Fruit fly (Drosophila melanogaster): ENCODE data around the gene tim.

Gene tim

dm6 chr2L:3524729-3525181, 16.8 kb upstream of the tim start, which contains the start of gene CG8852 (continued):
- TF ChIP-seq CG9609 (GFP tag; optimal IDR thresholded peaks at IDR 0.05): no peak
- no peak for TF ChIP-seq cas (GFP tag; IDR thresholded peaks at IDR 0.05)
- TF ChIP-seq ap (GFP tag; IDR thresholded peaks at IDR 0.05): no peak
- no peak for TF ChIP-seq Tbp (GFP tag; optimal IDR thresholded peaks at IDR 0.05)
- TF ChIP-seq Rfx (GFP tag; IDR thresholded peaks at IDR 0.05): peak; percentile 60; the same call in 1 of the 2 replicates
- TF ChIP-seq tin (GFP tag; optimal IDR thresholded peaks at IDR 0.05): no peak
- no peak for TF ChIP-seq ranshi (GFP tag; IDR thresholded peaks at IDR 0.05)
- no peak for TF ChIP-seq Dp (GFP tag; optimal IDR thresholded peaks at IDR 0.05)
- TF ChIP-seq CG9817 (tag; optimal IDR thresholded peaks at IDR 0.05): peak; percentile 8
- peak; percentile 32 for TF ChIP-seq CG8924 (tag; optimal IDR thresholded peaks at IDR 0.05)
- no peak for TF ChIP-seq dimm (GFP tag; IDR thresholded peaks at IDR 0.05)
- TF ChIP-seq wor (GFP tag; IDR thresholded peaks at IDR 0.05): peak; percentile 45
- TF ChIP-seq NfI (GFP tag; optimal IDR thresholded peaks at IDR 0.05): no peak
- no peak for TF ChIP-seq emc (GFP tag; optimal IDR thresholded peaks at IDR 0.05)
- TF ChIP-seq Fer2 (tag; optimal IDR thresholded peaks at IDR 0.05): peak; percentile 3
- TF ChIP-seq sc (optimal IDR thresholded peaks at IDR 0.05): no peak
- TF ChIP-seq sc (GFP tag; optimal IDR thresholded peaks at IDR 0.05): no peak
- 0 out of 2 replicates have a peak, but pooled peaks have one; percentile 21 for TF ChIP-seq seq (GFP tag; IDR thresholded peaks at IDR 0.05)
- peak; percentile 51 for TF ChIP-seq Oli (tag; optimal IDR thresholded peaks at IDR 0.05)
- TF ChIP-seq lmd (GFP tag; IDR thresholded peaks at IDR 0.05): peak; percentile 39; the same call in 1 of the 2 replicates
- TF ChIP-seq dmrt99B (tag; optimal IDR thresholded peaks at IDR 0.05): no peak
- no peak for TF ChIP-seq CG8359 (GFP tag; optimal IDR thresholded peaks at IDR 0.05; ENCODE audit: borderline replicate concordance)
- no peak for TF ChIP-seq C15 (GFP tag; IDR thresholded peaks at IDR 0.05)
- TF ChIP-seq CG14014 (GFP tag; IDR thresholded peaks at IDR 0.05): 0 out of 2 replicates have a peak, but pooled peaks have one; percentile 41
- TF ChIP-seq so (GFP tag; IDR thresholded peaks at IDR 0.05): 0 out of 3 replicates have a peak, but pooled peaks have one; percentile 13
- TF ChIP-seq CG17385 (GFP tag; optimal IDR thresholded peaks at IDR 0.05): peak; percentile 3
- no peak for TF ChIP-seq pan (optimal IDR thresholded peaks at IDR 0.05)
- peak in 1 of 2 experiments; percentile 47 for TF ChIP-seq pan (GFP tag; optimal IDR thresholded peaks at IDR 0.05 in 1 of 2, IDR thresholded peaks at IDR 0.05 in 1 of 2)
- peak; percentile 32 for TF ChIP-seq CG12391 (tag; optimal IDR thresholded peaks at IDR 0.05)
- no peak for TF ChIP-seq NK7.1 (GFP tag; optimal IDR thresholded peaks at IDR 0.05)
- peak; percentile 10 for TF ChIP-seq CG13775 (GFP tag; optimal IDR thresholded peaks at IDR 0.05)
- TF ChIP-seq CG7963 (GFP tag; IDR thresholded peaks at IDR 0.05; ENCODE audit: partially characterized antibody): no peak
- 0 out of 2 replicates have a peak, but pooled peaks have one; percentile 28 for TF ChIP-seq CG4730 (GFP tag; IDR thresholded peaks at IDR 0.05)
- TF ChIP-seq CG7786 (GFP tag; optimal IDR thresholded peaks at IDR 0.05): no peak
- peak; percentile 56; the same call in 1 of the 2 replicates for TF ChIP-seq stc (GFP tag; IDR thresholded peaks at IDR 0.05)
- TF ChIP-seq CG6765 (GFP tag; optimal IDR thresholded peaks at IDR 0.05): peak; percentile 16
- peak; percentile 76 for TF ChIP-seq row (GFP tag; IDR thresholded peaks at IDR 0.05)
- no peak for TF ChIP-seq klu (GFP tag; IDR thresholded peaks at IDR 0.05)
- peak; percentile 16 for TF ChIP-seq Hr3 (GFP tag; optimal IDR thresholded peaks at IDR 0.05)
- 0 out of 3 replicates have a peak, but pooled peaks have one; percentile 18 for TF ChIP-seq tgo (GFP tag; IDR thresholded peaks at IDR 0.05)
- peak; percentile 54; the same call in 1 of the 2 replicates for TF ChIP-seq Atf6 (GFP tag; IDR thresholded peaks at IDR 0.05)
- TF ChIP-seq CG12942 (GFP tag; optimal IDR thresholded peaks at IDR 0.05): peak; percentile 6
- TF ChIP-seq Hsf (GFP tag; optimal IDR thresholded peaks at IDR 0.05): peak; percentile 11
- TF ChIP-seq gcm2 (GFP tag; optimal IDR thresholded peaks at IDR 0.05): no peak
- no peak for TF ChIP-seq bsh (GFP tag; optimal IDR thresholded peaks at IDR 0.05)
- TF ChIP-seq unpg (GFP tag; optimal IDR thresholded peaks at IDR 0.05): no peak
- 0 out of 3 replicates have a peak, but pooled peaks have one; percentile 28 for TF ChIP-seq CG34422 (GFP tag; IDR thresholded peaks at IDR 0.05)
- no peak for TF ChIP-seq sim (GFP tag; IDR thresholded peaks at IDR 0.05)
- no peak for TF ChIP-seq slp2 (GFP tag; optimal IDR thresholded peaks at IDR 0.05)
- TF ChIP-seq CG4328 (GFP tag; optimal IDR thresholded peaks at IDR 0.05): peak; percentile 12
- no peak for TF ChIP-seq Vsx1 (GFP tag; optimal IDR thresholded peaks at IDR 0.05)
- TF ChIP-seq fd96Cb (tag; optimal IDR thresholded peaks at IDR 0.05): peak; percentile 18
